Worm (Caenorhabditis elegans) whole organism, young adult: ENCODE data around the gene srd-54.

Source experiments
- B0019.2 ChIP-seq: fragments of 200-800 bp; sonication (Bioruptor generic); conservative IDR thresholded peaks from 2 replicates; pipeline ENCODE4 v1.3.6; 2022; ENCODE audit warnings: missing genetic modification reagents, missing genetic modification characterization, missing compliant biosample characterization
- F52B5.7 ChIP-seq: sonication (generic microtip); optimal IDR thresholded peaks from 2 replicates; lab custom pipeline; 2016; ENCODE audit warnings: mild to moderate bottlenecking, missing genetic modification characterization, missing compliant biosample characterization
- Y56A3A.18 ChIP-seq: fragments of 200-800 bp; sonication (Bioruptor generic); IDR thresholded peaks from 2 replicates; pipeline ENCODE4 v1.3.6; 2022; ENCODE audit warnings: missing genetic modification reagents, missing genetic modification characterization, missing compliant biosample characterization
- Y79H2A.3 ChIP-seq: fragments of 200-800 bp; sonication (Bioruptor generic); conservative IDR thresholded peaks from 2 replicates; pipeline ENCODE4 v1.3.6; 2022; ENCODE audit warnings: missing genetic modification reagents, missing genetic modification characterization, missing compliant biosample characterization
- ama-1 ChIP-seq, 3 experiments: fragments of 150-350 bp in 1 of 3; sonication (generic microtip) in 2 of 3; optimal IDR thresholded peaks; 2 replicates each; lab custom pipeline; 2014 to 2018; ENCODE audit warnings: missing biosample characterization in 2 of 3, missing genetic modification characterization in 2 of 3, missing genetic modification reagents in 2 of 3
- aptf-3 ChIP-seq: fragments of 200-800 bp; sonication (Bioruptor generic); IDR thresholded peaks from 2 replicates; pipeline ENCODE4 v1.3.6; 2022; ENCODE audit warnings: missing genetic modification characterization, missing compliant biosample characterization
- atf-7 ChIP-seq: sonication (generic microtip); optimal IDR thresholded peaks from 2 replicates; lab custom pipeline; 2017; ENCODE audit warnings: mild to moderate bottlenecking, missing genetic modification characterization, missing compliant biosample characterization
- zim-3 ChIP-seq: sonication (generic microtip); optimal IDR thresholded peaks from 2 replicates; lab custom pipeline; 2017; ENCODE audit warnings: mild to moderate bottlenecking, missing genetic modification characterization, moderate library complexity, missing compliant biosample characterization

DNA sequence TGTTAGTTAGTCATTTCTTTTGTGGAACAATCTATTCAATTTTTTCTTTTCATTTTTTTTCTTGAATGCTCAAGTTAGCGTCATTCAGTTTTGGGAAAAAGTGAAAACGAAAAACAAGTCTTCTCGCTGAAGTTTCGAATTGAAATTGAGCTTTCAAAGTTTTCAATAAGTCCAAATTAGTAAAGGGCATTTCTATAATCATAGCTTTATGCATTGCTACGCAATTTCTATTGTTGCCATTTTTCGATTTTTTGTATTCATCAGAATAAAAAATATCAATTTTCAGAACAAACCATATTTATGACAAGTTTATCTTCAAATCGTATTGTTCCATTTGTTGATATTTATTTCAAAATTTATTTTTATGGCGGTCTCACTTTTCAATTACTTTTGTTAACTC, 24.2 kb upstream of the srd-54 start, which contains the start of gene srd-55:
- TF ChIP-seq Y56A3A.18 (GFP tag; lab: Robert Waterston, UW) (no peak), atf-7 (tag; lab: Kevin White, UChicago) (no peak), aptf-3 (GFP tag; lab: Robert Waterston, UW) (no peak), zim-3 (tag; lab: Kevin White, UChicago) (no peak), B0019.2 (GFP tag; lab: Robert Waterston, UW) (no peak), F52B5.7 (tag; lab: Kevin White, UChicago) (no peak), ama-1 (optimal IDR thresholded peaks at IDR 0.05; lab: Kevin White, UChicago) (no peak), ama-1 (GFP tag; optimal IDR thresholded peaks at IDR 0.05; lab: Kevin White, UChicago) (no peak), Y79H2A.3 (GFP tag; lab: Robert Waterston, UW) (no peak)
